Fruit fly (Drosophila melanogaster) ovary, adult (tissue): ENCODE measurements around the gene CG3655.

Experiments used
- CG17801 ChIP-seq: fragments of 200-800 bp; optimal IDR thresholded peaks from 2 replicates; lab custom pipeline; 2019; ENCODE audit warnings: missing biosample characterization, mild to moderate bottlenecking, missing genetic modification characterization, moderate library complexity; ENCODE audit not compliant: partially characterized antibody

The CG3655 gene

DNA sequence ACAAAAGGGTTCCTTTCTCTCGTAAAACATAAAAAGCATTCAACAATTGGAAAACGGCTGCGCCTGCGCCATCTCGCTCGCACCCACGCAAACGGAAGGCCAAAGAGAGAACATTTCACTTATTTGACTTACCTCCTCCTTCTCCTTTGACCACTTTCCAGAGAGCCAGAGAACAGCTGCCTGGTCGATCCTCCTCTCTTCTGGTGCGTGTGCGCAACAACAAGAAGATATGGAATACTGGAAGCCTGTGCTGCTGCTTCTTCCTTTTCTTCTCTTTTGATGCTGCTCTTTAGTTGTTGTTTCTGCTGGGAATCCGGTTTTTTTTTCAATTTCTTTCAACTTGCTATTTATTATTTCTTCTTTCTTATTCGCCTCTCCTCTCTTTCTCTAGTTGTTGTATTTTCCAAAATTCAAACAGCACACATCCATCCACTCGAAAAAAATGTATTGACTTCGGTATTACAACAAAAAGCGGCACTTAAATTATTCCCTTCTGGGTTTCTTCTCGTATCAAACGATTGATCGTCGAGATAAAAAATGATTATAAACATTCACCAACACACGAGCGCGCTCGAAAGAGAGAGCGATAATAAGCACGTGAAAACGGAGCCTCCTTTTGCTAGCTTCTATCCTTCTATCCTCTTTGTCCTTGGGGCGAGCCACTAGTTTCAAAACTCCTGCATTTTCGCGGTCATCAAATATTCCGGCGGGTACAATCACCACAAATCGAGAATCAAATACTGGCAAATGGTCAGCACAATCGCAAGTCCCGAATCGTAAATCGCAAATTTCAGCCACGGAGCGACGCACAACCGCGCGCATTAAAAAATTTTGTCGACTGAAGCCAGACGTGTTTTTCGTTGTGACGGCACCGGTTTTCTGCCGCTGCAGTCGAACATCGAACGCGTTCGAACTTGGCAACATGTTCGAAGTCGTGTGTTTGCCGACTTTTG, at the start of gene CG3655:
TSS of gene CG3655 (minus strand) at position 844 of the 953 bp plus-strand sequence.
- TF ChIP-seq CG17801 (GFP tag; lab: Kevin White, UChicago) = peak; percentile 13

DNA sequence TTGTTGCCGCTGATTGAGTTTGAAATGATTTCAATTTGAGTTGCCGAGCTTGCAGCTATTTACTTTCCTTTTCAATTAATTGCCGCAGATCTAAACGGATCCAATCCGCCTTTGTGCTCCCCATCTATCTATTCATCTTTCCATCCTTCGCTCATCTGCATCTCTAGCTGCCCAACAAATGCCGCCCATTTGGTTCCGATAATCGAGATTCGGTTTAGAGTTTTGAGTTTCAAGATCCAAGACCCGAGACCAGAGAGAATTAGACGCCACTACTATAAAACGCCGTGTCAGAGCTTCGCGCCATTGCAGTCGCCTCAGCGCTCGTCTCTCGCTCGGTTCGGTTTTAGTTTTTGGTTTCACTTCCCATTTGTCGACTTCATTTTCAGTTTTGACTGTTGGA, 49.8 kb upstream of the CG3655 start, which contains the start of gene CG14626:
TSS of gene CG14626 (plus strand) at position 301 of the 400 bp plus-strand sequence.
- no peak for TF ChIP-seq CG17801 (GFP tag; lab: Kevin White, UChicago)

DNA sequence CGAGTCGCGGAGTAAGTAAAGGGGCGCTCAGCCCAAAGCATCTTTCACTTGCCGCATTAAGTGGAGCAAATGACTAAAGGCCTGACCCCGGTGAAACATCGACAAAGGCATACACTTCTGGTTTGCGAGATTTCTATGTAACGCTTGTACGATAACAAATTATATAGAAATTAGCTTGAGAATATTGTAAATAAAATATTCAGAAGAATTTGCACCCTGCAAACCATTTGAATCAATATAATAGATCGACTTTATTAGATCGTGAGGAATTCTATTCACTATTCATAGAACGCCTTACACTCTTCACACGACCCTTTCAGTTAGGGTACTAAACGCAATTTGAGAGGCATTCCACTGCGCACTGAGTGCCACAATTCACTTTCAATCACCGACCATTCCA, 49.0 kb upstream of the CG3655 start:
- TF ChIP-seq CG17801 (GFP tag; lab: Kevin White, UChicago) = no peak

DNA sequence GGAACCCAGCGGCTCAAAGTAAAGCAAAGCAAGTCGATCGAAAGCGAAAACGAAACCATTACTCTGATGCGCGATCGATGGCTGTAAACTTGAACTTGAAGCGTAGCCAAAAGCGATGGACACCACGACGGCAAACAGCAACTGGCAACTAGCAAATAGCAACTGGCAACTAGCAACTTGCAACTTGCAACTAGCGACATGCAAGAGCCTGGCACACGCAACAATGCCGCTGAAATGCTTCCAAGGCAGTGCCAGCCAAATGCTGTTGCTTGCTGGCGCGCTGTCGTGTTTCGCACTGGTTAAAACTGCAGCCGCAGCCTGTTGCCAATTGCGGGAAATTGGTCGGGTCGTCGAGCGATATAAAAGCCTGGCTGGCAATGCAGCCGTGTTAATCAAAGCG, 46.6 kb upstream of the CG3655 start, which contains the start of gene CG14627:
TSS of gene CG14627 (plus strand) at position 301 of the 400 bp plus-strand sequence.
- TF ChIP-seq CG17801 (GFP tag; lab: Kevin White, UChicago) = no peak

DNA sequence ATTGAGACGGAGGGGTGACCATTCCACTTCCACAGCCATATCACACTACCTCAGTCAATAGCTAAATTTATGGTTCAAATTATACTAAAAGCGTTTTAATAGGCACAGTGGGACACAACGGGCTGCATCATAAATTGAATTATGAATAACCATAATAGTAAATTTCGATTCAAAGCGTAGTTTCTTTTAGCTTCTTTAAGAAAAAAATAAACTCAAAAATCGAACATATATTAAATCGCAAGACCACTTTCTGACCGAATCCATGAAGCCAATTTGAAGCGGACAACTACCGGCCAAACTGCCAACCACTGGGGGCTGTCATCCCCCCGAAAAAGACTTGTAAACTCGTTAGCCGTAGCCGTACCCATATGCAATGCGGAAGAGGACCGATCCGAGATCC, 46.2 kb upstream of the CG3655 start:
- TF ChIP-seq CG17801 (GFP tag; lab: Kevin White, UChicago) = no peak

DNA sequence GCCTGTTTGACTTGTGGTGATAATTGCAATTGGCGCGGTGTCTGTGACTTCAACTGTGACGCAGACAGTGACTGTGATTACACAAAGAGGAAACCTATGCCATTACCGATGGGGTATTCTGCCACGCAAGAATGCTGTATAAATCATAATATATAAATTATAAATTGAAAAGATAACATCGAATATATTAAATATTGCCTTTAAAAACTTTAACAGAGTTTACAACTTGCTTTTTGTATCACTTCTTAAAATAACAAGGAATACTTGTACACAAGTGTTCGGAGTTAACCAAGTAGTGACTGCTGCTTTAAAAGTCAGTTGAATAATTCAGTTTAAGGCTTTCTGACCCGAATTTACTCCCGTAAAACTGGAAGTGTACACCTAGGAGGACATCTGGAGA, 45.2 kb upstream of the CG3655 start, which contains the start of gene CG11379:
TSS of gene CG11379 (plus strand) at position 301 of the 400 bp plus-strand sequence.
- TF ChIP-seq CG17801 (GFP tag; lab: Kevin White, UChicago) = no peak

DNA sequence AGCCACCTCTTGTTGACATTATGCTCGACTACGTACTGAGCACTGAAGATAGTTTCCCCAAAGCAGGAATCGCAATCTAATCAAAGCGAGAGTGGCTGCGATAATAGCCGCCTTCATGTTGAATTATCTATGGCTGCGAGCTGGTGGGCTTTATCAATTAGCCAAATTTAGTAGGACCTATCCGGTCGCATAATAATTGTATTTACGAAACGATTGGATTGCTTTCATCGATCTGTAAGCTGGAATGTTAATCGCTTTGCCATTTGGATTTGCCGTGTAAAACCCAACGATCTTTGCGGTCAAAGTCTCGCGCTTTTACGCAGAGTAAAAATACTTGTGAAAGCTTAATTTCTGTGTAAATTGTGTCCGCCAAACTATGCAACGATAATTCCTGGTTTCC, 41.3 kb upstream of the CG3655 start, which contains the start of gene CG11384:
TSS of gene CG11384 (minus strand) at position 43 of the 400 bp plus-strand sequence.
- no peak for TF ChIP-seq CG17801 (GFP tag; lab: Kevin White, UChicago)

DNA sequence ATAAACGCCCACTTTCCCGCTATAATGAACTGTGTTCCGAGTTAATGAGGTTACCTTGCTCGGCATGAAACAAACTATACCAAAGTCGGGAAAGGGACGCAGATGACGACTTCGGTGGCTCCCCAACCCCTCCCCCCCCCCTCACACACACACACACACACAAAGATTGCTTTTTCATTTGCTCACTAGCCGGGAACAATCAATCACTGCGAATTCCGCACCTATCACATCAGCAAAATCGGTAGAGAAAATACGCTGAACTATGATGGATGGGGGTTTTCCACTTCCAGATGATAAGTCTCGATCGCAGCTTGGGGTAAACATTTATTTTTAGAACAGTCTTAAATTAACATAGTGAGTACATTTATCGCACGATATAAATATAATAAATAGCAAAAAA, 38.9 kb upstream of the CG3655 start:
- TF ChIP-seq CG17801 (GFP tag; lab: Kevin White, UChicago) = no peak

DNA sequence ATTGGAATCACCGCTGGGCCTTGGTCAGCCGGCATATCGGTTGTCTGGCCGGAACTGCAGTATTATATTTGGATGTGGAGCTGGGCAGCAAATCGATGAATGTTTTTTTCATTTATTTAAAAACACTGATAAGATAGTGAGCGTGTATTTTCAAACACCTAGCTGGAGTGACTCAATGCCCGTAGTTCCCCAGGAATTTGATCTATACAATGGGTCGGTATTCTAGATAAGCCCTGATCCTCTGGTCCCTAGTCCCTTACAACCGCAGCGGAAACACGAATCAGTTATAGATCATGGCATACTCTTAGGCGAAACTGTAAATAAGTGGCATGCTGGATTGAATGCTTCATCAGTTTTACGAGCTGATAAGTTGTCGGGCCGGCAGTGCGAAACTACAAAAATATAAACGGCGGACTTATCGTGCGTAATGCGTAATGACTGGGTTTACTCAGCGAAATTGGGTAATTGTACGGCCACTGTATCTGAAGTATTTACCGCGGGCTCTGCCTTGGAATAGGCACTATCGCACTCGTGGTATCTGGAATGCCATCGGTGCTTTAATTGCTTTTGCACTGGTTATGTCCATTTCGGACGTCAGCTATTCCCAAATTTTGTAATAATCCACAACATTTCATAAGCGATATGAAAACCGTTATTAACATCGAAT, 38.2 kb upstream of the CG3655 start:
- no peak for TF ChIP-seq CG17801 (GFP tag; lab: Kevin White, UChicago)

DNA sequence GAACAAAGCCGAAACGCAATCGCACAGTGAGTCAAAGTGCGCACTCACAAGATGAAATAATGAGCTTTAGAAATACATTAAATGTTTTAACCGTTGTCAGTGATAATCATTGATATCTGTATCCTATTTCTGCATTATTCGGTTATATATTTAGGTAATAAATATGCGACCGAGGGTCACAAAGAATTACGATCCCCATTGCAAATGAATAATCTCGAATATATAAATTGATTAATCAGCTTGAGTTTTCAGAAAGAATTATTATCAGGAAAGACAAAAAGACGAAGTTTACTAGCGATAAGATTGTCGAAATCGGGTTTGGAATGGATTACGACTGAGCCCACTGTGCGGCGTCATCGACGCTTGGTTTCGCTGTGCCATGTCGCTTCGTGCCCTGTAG, 36.3 kb upstream of the CG3655 start:
- TF ChIP-seq CG17801 (GFP tag; lab: Kevin White, UChicago) = peak; percentile 89

DNA sequence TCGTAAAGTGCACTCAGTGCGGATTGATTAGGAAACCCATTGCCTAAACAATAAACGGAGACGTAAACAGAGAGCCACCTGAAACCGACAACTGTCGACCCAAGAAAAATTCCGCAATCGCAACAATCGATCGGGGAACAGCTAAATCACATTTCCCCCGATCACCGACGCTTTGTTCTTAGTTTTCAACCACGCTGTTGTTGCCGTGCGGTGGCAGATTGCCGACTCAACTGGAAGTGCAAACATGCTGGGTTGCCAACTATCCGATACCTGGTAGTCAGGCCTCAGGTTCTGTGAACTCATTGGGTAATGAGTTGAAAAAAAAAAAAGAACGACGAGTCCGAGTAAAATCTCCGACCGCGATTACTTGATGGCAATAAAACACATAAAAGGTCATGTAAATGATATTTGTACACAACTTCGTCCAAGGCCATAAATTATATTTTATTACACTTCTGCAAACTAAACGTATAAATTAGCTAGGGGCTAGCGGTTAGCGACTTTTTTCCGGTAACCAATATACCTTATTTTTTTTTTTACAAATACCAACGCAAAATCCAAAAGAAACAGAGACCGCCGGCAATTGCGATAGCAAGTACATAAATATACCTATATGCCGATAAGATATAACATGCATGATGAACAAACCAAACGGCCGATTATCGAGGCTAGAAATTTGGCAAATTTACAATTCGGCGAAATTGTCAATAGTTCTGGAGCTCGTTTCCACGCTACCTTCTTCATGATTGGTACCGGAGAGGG, 35.6 kb upstream of the CG3655 start, which contains the start of gene CG11378:
TSS of gene CG11378 (plus strand) at position 712 of the 762 bp plus-strand sequence.
- no peak for TF ChIP-seq CG17801 (GFP tag; lab: Kevin White, UChicago)

DNA sequence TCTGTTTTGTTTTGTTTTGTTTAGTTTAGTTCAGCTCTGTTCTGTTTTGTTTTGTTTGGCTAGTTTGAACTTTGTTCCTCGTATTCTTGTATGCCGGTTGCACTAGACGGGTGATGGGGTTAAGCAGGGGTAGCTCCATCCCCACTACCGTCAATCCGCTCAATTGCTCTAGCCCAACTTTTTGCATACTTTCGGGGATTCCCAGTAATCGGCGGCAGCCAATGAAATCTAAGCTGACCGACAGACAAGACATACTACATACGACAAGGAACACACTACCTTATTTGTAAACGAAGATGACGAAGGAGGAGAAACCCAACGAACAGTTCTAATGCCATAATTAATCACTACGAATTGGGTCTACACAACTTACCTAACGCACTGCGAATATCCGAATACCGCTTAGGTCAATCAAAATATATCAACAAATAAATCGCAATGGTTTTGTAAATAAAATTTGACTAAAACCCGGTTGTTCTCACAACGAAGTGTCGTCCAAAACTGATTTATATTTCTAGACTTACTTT, 27.3 kb upstream of the CG3655 start, which contains the start of gene eIF4E7:
TSS of gene eIF4E7 (minus strand) at position 477 of the 527 bp plus-strand sequence.
- no peak for TF ChIP-seq CG17801 (GFP tag; lab: Kevin White, UChicago)

DNA sequence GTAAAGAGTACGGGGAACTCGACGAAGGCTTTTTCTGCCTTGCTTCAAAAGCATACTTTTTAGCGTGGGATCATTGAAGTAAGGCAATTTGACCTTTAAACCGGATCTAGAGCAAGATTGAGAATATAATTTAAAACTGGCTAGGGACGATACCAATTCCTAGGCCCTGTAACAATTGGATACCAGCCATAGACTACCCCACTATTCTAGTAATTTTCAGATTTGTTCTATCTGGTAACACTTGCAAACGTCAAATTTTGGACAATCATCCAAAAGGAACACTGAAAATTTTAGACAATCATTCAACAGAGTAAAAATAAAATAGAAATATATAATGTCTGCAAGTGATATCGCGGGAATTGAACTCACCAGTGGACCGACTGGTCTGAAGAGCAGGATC, 10.6 kb upstream of the CG3655 start, which contains the start of gene CG14628:
TSS of gene CG14628 (plus strand) at position 301 of the 400 bp plus-strand sequence.
- no peak for TF ChIP-seq CG17801 (GFP tag; lab: Kevin White, UChicago)
